Worm (Caenorhabditis elegans): ENCODE data around the gene cnc-11.

Gene cnc-11

ce11 chrV:1474486-1475125, 32.5 kb downstream of the cnc-11 start, which contains the start of the genes F53E2.2 and unc-60 (continued):
- TF ChIP-seq unc-62 (GFP tag; optimal IDR thresholded peaks at IDR 0.05) (no peak), lin-40 (tag; optimal IDR thresholded peaks at IDR 0.05) (peak; percentile 50), repo-1 (tag; optimal IDR thresholded peaks at IDR 0.05) (no peak), F52B5.7 (tag; optimal IDR thresholded peaks at IDR 0.05) (no peak), nfya-1 (tag; optimal IDR thresholded peaks at IDR 0.05; ENCODE audit: borderline replicate concordance, insufficient read depth) (no peak), Y67H2A.10 (GFP tag; conservative IDR thresholded peaks at IDR 0.05) (no peak), nfyb-1 (GFP tag; IDR thresholded peaks at IDR 0.05) (peak; percentile 51; the same call in 1 of the 2 replicates), ets-4 (GFP tag; optimal IDR thresholded peaks at IDR 0.05) (no peak), madf-6 (GFP tag; IDR thresholded peaks at IDR 0.05) (no peak), madf-10 (tag; optimal IDR thresholded peaks at IDR 0.05) (peak; percentile 29), hlh-26 (GFP tag; conservative IDR thresholded peaks at IDR 0.05) (no peak), aptf-2 (GFP tag; conservative IDR thresholded peaks at IDR 0.05) (no peak), K11D2.4 (GFP tag; IDR thresholded peaks at IDR 0.05) (0 out of 2 replicates have a peak, but pooled peaks have one; percentile 42), cebp-1 (GFP tag; IDR thresholded peaks at IDR 0.05) (peak; percentile 21; the same call in 1 of the 2 replicates), cebp-1 (tag; optimal IDR thresholded peaks at IDR 0.05) (peak; percentile 79), ZK185.1 (tag; optimal IDR thresholded peaks at IDR 0.05; ENCODE audit: poor library complexity, severe bottlenecking) (peak; percentile 67)

ce11 chrV:1476284-1476792, 34.2 kb downstream of the cnc-11 start:
- TF ChIP-seq madf-6 (GFP tag; IDR thresholded peaks at IDR 0.05) (peak; percentile 33; the same call in 1 of the 2 replicates), attf-6 (GFP tag; IDR thresholded peaks at IDR 0.05) (0 out of 2 replicates have a peak, but pooled peaks have one; percentile 10), Y79H2A.3 (GFP tag; conservative IDR thresholded peaks at IDR 0.05) (0 out of 2 replicates have a peak, but pooled peaks have one; percentile 8), ztf-25 (GFP tag; IDR thresholded peaks at IDR 0.05) (peak; percentile 59; the same call in 1 of the 2 replicates), ceh-79 (tag; optimal IDR thresholded peaks at IDR 0.05) (no peak), B0019.2 (GFP tag; conservative IDR thresholded peaks at IDR 0.05) (no peak), fkh-3 (tag; optimal IDR thresholded peaks at IDR 0.05) (no peak), nhr-27 (tag; optimal IDR thresholded peaks at IDR 0.05) (no peak), pbrm-1 (GFP tag; IDR thresholded peaks at IDR 0.05) (0 out of 2 replicates have a peak, but pooled peaks have one; percentile 11), lin-35 (GFP tag; optimal IDR thresholded peaks at IDR 0.05) (peak in 1 of 3 experiments; percentile 26), lin-54 (GFP tag; optimal IDR thresholded peaks at IDR 0.05) (no peak), athp-1 (tag; optimal IDR thresholded peaks at IDR 0.05) (peak; percentile 71), snpc-3.4 (tag; optimal IDR thresholded peaks at IDR 0.05) (peak; percentile 63), egl-44 (GFP tag; IDR thresholded peaks at IDR 0.05) (no peak), C17E4.6 (GFP tag; IDR thresholded peaks at IDR 0.05) (no peak), ekl-4 (GFP tag; IDR thresholded peaks at IDR 0.05) (peak; percentile 13; the same call in 1 of the 2 replicates), nfya-2 (GFP tag; IDR thresholded peaks at IDR 0.05) (no peak), rec-8 (tag; optimal IDR thresholded peaks at IDR 0.05) (no peak), ama-1 (optimal IDR thresholded peaks at IDR 0.05) (no peak), ama-1 (GFP tag; optimal IDR thresholded peaks at IDR 0.05) (peak in 1 of 2 experiments; percentile 50), ztf-18 (tag; optimal IDR thresholded peaks at IDR 0.05) (peak; percentile 6), tbp1 (GFP tag; optimal IDR thresholded peaks at IDR 0.05) (peak; percentile 23), F39B2.1 (GFP tag; IDR thresholded peaks at IDR 0.05) (0 out of 2 replicates have a peak, but pooled peaks have one; percentile 2), F49E8.2 (tag; optimal IDR thresholded peaks at IDR 0.05; ENCODE audit: insufficient read depth) (peak; percentile 69), hsf-1 (GFP tag; IDR thresholded peaks at IDR 0.05) (peak; percentile 64; the same call in 1 of the 2 replicates), ztf-6 (GFP tag; IDR thresholded peaks at IDR 0.05) (no peak), mcd-1 (GFP tag; IDR thresholded peaks at IDR 0.05) (no peak)
